Worm (Caenorhabditis elegans): ENCODE measurements around the gene suex-2.

- no peak for TF ChIP-seq F37B4.10 (GFP tag; IDR thresholded peaks at IDR 0.05)
- TF ChIP-seq efl-1 (GFP tag; optimal IDR thresholded peaks at IDR 0.05), result no peak
- TF ChIP-seq chd-7 (tag; optimal IDR thresholded peaks at IDR 0.05), result no peak
Measured at ce11 chrIV:8965883-8966282, 2.2 kb upstream of the suex-2 start, which contains the start of gene C53B4.2.
